Fruit fly (Drosophila melanogaster): ENCODE measurements around the gene CG32240.

CG32240 gene

DNA sequence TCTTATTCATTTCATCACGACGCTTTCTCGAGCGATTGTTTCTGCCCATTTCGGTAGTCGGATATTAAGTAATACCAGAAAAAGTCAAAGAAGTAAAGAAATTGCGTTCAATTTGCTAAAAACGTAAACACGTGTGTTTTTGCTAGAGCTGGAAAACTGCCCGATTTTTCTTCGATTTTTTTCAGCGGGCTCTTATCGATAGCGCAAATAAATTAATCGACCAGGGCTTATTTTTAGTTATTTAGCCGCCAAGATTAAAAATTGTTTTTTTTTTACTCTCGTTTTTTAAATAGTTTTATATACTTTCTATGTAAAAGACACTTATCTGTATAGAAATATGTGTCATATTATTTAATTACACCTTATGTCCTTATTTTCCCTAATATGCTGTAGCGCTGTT lies 24.5 kb upstream of the CG32240 start, which contains the start of gene CG15019 (continued):
- no peak for TF ChIP-seq ftz-f1 (GFP tag; optimal IDR thresholded peaks at IDR 0.05)
- TF ChIP-seq otp (GFP tag; IDR thresholded peaks at IDR 0.05) = no peak
- TF ChIP-seq CG1602 (GFP tag; optimal IDR thresholded peaks at IDR 0.05) = no peak
- no peak for TF ChIP-seq h (optimal IDR thresholded peaks at IDR 0.05)
- no peak for TF ChIP-seq CG7839 (tag; optimal IDR thresholded peaks at IDR 0.05)
- no peak for TF ChIP-seq CG7556 (GFP tag; optimal IDR thresholded peaks at IDR 0.05)
- TF ChIP-seq inv (GFP tag; IDR thresholded peaks at IDR 0.05; ENCODE audit: partially characterized antibody) = 0 out of 2 replicates have a peak, but pooled peaks have one; percentile 43
- TF ChIP-seq hth (optimal IDR thresholded peaks at IDR 0.05) = no peak
- TF ChIP-seq z (GFP tag; IDR thresholded peaks at IDR 0.05) = no peak
- no peak for TF ChIP-seq Neu2 (GFP tag; optimal IDR thresholded peaks at IDR 0.05; ENCODE audit: borderline replicate concordance)
- no peak for TF ChIP-seq CG6854 (GFP tag; optimal IDR thresholded peaks at IDR 0.05)
- TF ChIP-seq Stat92E (GFP tag; optimal IDR thresholded peaks at IDR 0.05) = no peak
- TF ChIP-seq her (GFP tag; optimal IDR thresholded peaks at IDR 0.05) = no peak
- TF ChIP-seq H15 (GFP tag; IDR thresholded peaks at IDR 0.05) = no peak
- peak; percentile 30 for TF ChIP-seq Max (GFP tag; optimal IDR thresholded peaks at IDR 0.05)
- TF ChIP-seq CG7745 (tag; optimal IDR thresholded peaks at IDR 0.05) = no peak
- TF ChIP-seq CG13894 (tag; optimal IDR thresholded peaks at IDR 0.05) = no peak
- TF ChIP-seq ATbp (GFP tag; optimal IDR thresholded peaks at IDR 0.05) = no peak
- TF ChIP-seq eyg (GFP tag; optimal IDR thresholded peaks at IDR 0.05) = no peak
- TF ChIP-seq CG5180 (GFP tag; optimal IDR thresholded peaks at IDR 0.05) = no peak
- TF ChIP-seq CG11247 (GFP tag; IDR thresholded peaks at IDR 0.05) = no peak
- no peak for TF ChIP-seq gsb-n (tag; optimal IDR thresholded peaks at IDR 0.05)
- no peak for TF ChIP-seq CG2202 (tag; optimal IDR thresholded peaks at IDR 0.05)
- TF ChIP-seq Ssrp (tag; optimal IDR thresholded peaks at IDR 0.05) = no peak
- TF ChIP-seq Opbp (GFP tag; IDR thresholded peaks at IDR 0.05; ENCODE audit: partially characterized antibody) = peak; percentile 79
- TF ChIP-seq crc (GFP tag; optimal IDR thresholded peaks at IDR 0.05) = no peak
- TF ChIP-seq hkb (optimal IDR thresholded peaks at IDR 0.05) = no peak
- TF ChIP-seq hkb (GFP tag; IDR thresholded peaks at IDR 0.05) = no peak
- TF ChIP-seq CG12942 (GFP tag; optimal IDR thresholded peaks at IDR 0.05) = no peak
- TF ChIP-seq bsh (GFP tag; optimal IDR thresholded peaks at IDR 0.05) = no peak
- no peak for TF ChIP-seq Nf-YC (tag; optimal IDR thresholded peaks at IDR 0.05)
- no peak for TF ChIP-seq mam (GFP tag; optimal IDR thresholded peaks at IDR 0.05)
- TF ChIP-seq Bteb2 (GFP tag; optimal IDR thresholded peaks at IDR 0.05) = no peak
- no peak for TF ChIP-seq CG6683 (GFP tag; optimal IDR thresholded peaks at IDR 0.05)
- TF ChIP-seq CG14014 (GFP tag; IDR thresholded peaks at IDR 0.05) = no peak
- no peak for TF ChIP-seq CG12769 (tag; optimal IDR thresholded peaks at IDR 0.05)
- TF ChIP-seq CG7271 (tag; optimal IDR thresholded peaks at IDR 0.05) = no peak
- no peak for TF ChIP-seq CG15011 (GFP tag; optimal IDR thresholded peaks at IDR 0.05)
- no peak for TF ChIP-seq CG1233 (GFP tag; optimal IDR thresholded peaks at IDR 0.05)
- no peak for TF ChIP-seq CG10959 (GFP tag; IDR thresholded peaks at IDR 0.05)
- no peak for TF ChIP-seq CG15601 (tag; optimal IDR thresholded peaks at IDR 0.05)
- TF ChIP-seq Chrac-16 (GFP tag; optimal IDR thresholded peaks at IDR 0.05) = no peak
- no peak for TF ChIP-seq pita (GFP tag; optimal IDR thresholded peaks at IDR 0.05)
- no peak for TF ChIP-seq CG11504 (tag; optimal IDR thresholded peaks at IDR 0.05)
- peak in 1 of 2 experiments; percentile 6 for TF ChIP-seq Pdp1 (GFP tag; optimal IDR thresholded peaks at IDR 0.05)
- TF ChIP-seq insv (GFP tag; optimal IDR thresholded peaks at IDR 0.05) = no peak
- TF ChIP-seq CG12744 (GFP tag; optimal IDR thresholded peaks at IDR 0.05) = no peak
- TF ChIP-seq CG15073 (GFP tag; optimal IDR thresholded peaks at IDR 0.05) = no peak
- no peak for TF ChIP-seq Lhr (GFP tag; optimal IDR thresholded peaks at IDR 0.05)
- no peak for TF ChIP-seq Gsc (GFP tag; IDR thresholded peaks at IDR 0.05)
- TF ChIP-seq exex (tag; optimal IDR thresholded peaks at IDR 0.05) = no peak
- no peak for TF ChIP-seq rib (GFP tag; IDR thresholded peaks at IDR 0.05)

Measured in whole organism, embryonic.